Worm (Caenorhabditis elegans) whole organism, L3 larva: ENCODE results near the gene mrpl-36.

Experiments
- R02D3.7 ChIP-seq: fragments of 150-350 bp; optimal IDR thresholded peaks from 2 replicates; lab custom pipeline; 2014; ENCODE audit warnings: missing biosample characterization, missing genetic modification characterization
- ZK546.5 ChIP-seq: sonication (generic microtip); optimal IDR thresholded peaks from 2 replicates; lab custom pipeline; 2017; ENCODE audit warnings: missing biosample characterization, missing genetic modification characterization
- aly-2 ChIP-seq: fragments of 150-350 bp; optimal IDR thresholded peaks from 2 replicates; lab custom pipeline; 2014; ENCODE audit warnings: missing biosample characterization, missing genetic modification characterization
- ama-1 ChIP-seq: fragments of 150-350 bp; optimal IDR thresholded peaks from 2 replicates; lab custom pipeline; 2018
- ceh-16 ChIP-seq: sonication (generic microtip); optimal IDR thresholded peaks from 2 replicates; lab custom pipeline; 2017; ENCODE audit warnings: missing biosample characterization, missing genetic modification characterization
- ceh-28 ChIP-seq: fragments of 150-350 bp; optimal IDR thresholded peaks from 2 replicates; lab custom pipeline; 2014; ENCODE audit warnings: missing biosample characterization, missing genetic modification reagents, missing genetic modification characterization
- ceh-82 ChIP-seq: fragments of 150-350 bp; optimal IDR thresholded peaks from 2 replicates; lab custom pipeline; 2014; ENCODE audit warnings: missing biosample characterization, missing genetic modification characterization
- ceh-9 ChIP-seq: sonication (generic microtip); optimal IDR thresholded peaks from 2 replicates; lab custom pipeline; 2018; ENCODE audit warnings: missing biosample characterization, missing genetic modification characterization
- daf-12 ChIP-seq: fragments of 150-350 bp; optimal IDR thresholded peaks from 2 replicates; lab custom pipeline; 2014; ENCODE audit warnings: missing biosample characterization, missing genetic modification reagents, missing genetic modification characterization
- egl-27 ChIP-seq: sonication (generic microtip); optimal IDR thresholded peaks from 4 replicates; lab custom pipeline; 2017; ENCODE audit warnings: missing biosample characterization, missing genetic modification reagents, missing genetic modification characterization
- egl-5 ChIP-seq: fragments of 150-350 bp; optimal IDR thresholded peaks from 2 replicates; lab custom pipeline; 2017; ENCODE audit warnings: missing biosample characterization, missing genetic modification reagents, missing genetic modification characterization, inconsistent platforms
- elt-1 ChIP-seq: fragments of 150-350 bp; optimal IDR thresholded peaks from 2 replicates; lab custom pipeline; 2014; ENCODE audit warnings: missing biosample characterization, missing genetic modification characterization
- elt-2 ChIP-seq: sonication (generic microtip); optimal IDR thresholded peaks from 2 replicates; lab custom pipeline; 2016; ENCODE audit warnings: missing genetic modification reagents, mild to moderate bottlenecking, missing genetic modification characterization, missing compliant biosample characterization
- elt-3 ChIP-seq, 3 experiments: fragments of 150-350 bp in 1 of 3; sonication (generic microtip) in 2 of 3; optimal IDR thresholded peaks; 2 replicates in 2 of 3; 4 replicates in 1 of 3; lab custom pipeline; 2014 to 2017; ENCODE audit warnings: missing biosample characterization in 3 of 3, missing genetic modification characterization in 3 of 3
- eor-1 ChIP-seq, 2 experiments: fragments of 150-350 bp; optimal IDR thresholded peaks; 2 replicates each; lab custom pipeline; 2014 to 2018; ENCODE audit warnings: missing biosample characterization in 2 of 2, missing genetic modification characterization in 2 of 2
- fkh-10 ChIP-seq: sonication (generic microtip); optimal IDR thresholded peaks from 2 replicates; lab custom pipeline; 2017; ENCODE audit warnings: missing biosample characterization, missing genetic modification reagents, missing genetic modification characterization
- fkh-2 ChIP-seq: fragments of 150-350 bp; optimal IDR thresholded peaks from 2 replicates; lab custom pipeline; 2014; ENCODE audit warnings: missing biosample characterization, missing genetic modification reagents, missing genetic modification characterization
- fos-1 ChIP-seq: fragments of 150-350 bp; optimal IDR thresholded peaks from 2 replicates; lab custom pipeline; 2014; ENCODE audit warnings: missing biosample characterization, missing genetic modification characterization
- hmg-11 ChIP-seq: sonication (generic microtip); optimal IDR thresholded peaks from 2 replicates; lab custom pipeline; 2016; ENCODE audit warnings: missing genetic modification characterization, missing compliant biosample characterization
- jun-1 ChIP-seq: fragments of 150-350 bp; optimal IDR thresholded peaks from 2 replicates; lab custom pipeline; 2014; ENCODE audit warnings: missing biosample characterization, missing genetic modification reagents, missing genetic modification characterization
- lin-15B ChIP-seq: fragments of 150-350 bp; optimal IDR thresholded peaks from 2 replicates; lab custom pipeline; 2014; ENCODE audit warnings: missing biosample characterization, missing genetic modification characterization
- lin-39 ChIP-seq: fragments of 150-350 bp; optimal IDR thresholded peaks from 2 replicates; lab custom pipeline; 2018; ENCODE audit warnings: missing biosample characterization, missing genetic modification reagents, missing genetic modification characterization
- lsy-12 ChIP-seq: sonication (generic microtip); optimal IDR thresholded peaks from 2 replicates; lab custom pipeline; 2016; ENCODE audit warnings: mild to moderate bottlenecking, missing genetic modification characterization, missing compliant biosample characterization
- mdl-1 ChIP-seq: fragments of 150-350 bp; optimal IDR thresholded peaks from 2 replicates; lab custom pipeline; 2014; ENCODE audit warnings: missing biosample characterization, missing genetic modification characterization
- mml-1 ChIP-seq: fragments of 150-350 bp; sonication (generic microtip); optimal IDR thresholded peaks from 3 replicates; lab custom pipeline; 2014; ENCODE audit warnings: missing biosample characterization, missing genetic modification characterization
- nhr-11 ChIP-seq: fragments of 150-350 bp; optimal IDR thresholded peaks from 2 replicates; lab custom pipeline; 2014; ENCODE audit warnings: missing biosample characterization, missing genetic modification characterization
- nhr-12 ChIP-seq: fragments of 150-350 bp; optimal IDR thresholded peaks from 2 replicates; lab custom pipeline; 2014; ENCODE audit warnings: missing biosample characterization, missing genetic modification characterization
- nhr-23 ChIP-seq: fragments of 150-350 bp; optimal IDR thresholded peaks from 2 replicates; lab custom pipeline; 2014; ENCODE audit warnings: missing biosample characterization, missing genetic modification reagents, missing genetic modification characterization
- nhr-237 ChIP-seq: fragments of 150-350 bp; optimal IDR thresholded peaks from 2 replicates; lab custom pipeline; 2014; ENCODE audit warnings: missing biosample characterization, missing genetic modification characterization
- nhr-25 ChIP-seq: sonication (generic microtip); optimal IDR thresholded peaks from 2 replicates; lab custom pipeline; 2017; ENCODE audit warnings: missing biosample characterization, missing genetic modification characterization
- nhr-28 ChIP-seq: fragments of 150-350 bp; optimal IDR thresholded peaks from 2 replicates; lab custom pipeline; 2014; ENCODE audit warnings: missing biosample characterization, missing genetic modification characterization
- nhr-43 ChIP-seq: sonication (generic microtip); optimal IDR thresholded peaks from 2 replicates; lab custom pipeline; 2016; ENCODE audit warnings: mild to moderate bottlenecking, missing genetic modification characterization, missing compliant biosample characterization; ENCODE audit not compliant: poor library complexity, severe bottlenecking
- nhr-67 ChIP-seq: fragments of 150-350 bp; optimal IDR thresholded peaks from 2 replicates; lab custom pipeline; 2014; ENCODE audit warnings: missing biosample characterization, missing genetic modification characterization
- nhr-76 ChIP-seq: fragments of 150-350 bp; sonication (generic microtip); optimal IDR thresholded peaks from 5 replicates; lab custom pipeline; 2014; ENCODE audit warnings: missing biosample characterization, missing genetic modification characterization
- nhr-77 ChIP-seq: fragments of 150-350 bp; optimal IDR thresholded peaks from 2 replicates; lab custom pipeline; 2014; ENCODE audit warnings: missing biosample characterization, missing genetic modification characterization
- pqm-1 ChIP-seq: fragments of 150-350 bp; optimal IDR thresholded peaks from 2 replicates; lab custom pipeline; 2017; ENCODE audit warnings: missing biosample characterization, missing genetic modification characterization, inconsistent platforms
- sea-2 ChIP-seq: fragments of 150-350 bp; sonication (generic microtip); optimal IDR thresholded peaks from 4 replicates; lab custom pipeline; 2014; ENCODE audit warnings: missing biosample characterization, missing genetic modification reagents, missing genetic modification characterization
- skn-1 ChIP-seq: fragments of 150-350 bp; optimal IDR thresholded peaks from 2 replicates; lab custom pipeline; 2014; ENCODE audit warnings: missing biosample characterization, missing genetic modification characterization
- snpc-4 ChIP-seq: fragments of 150-350 bp; optimal IDR thresholded peaks from 2 replicates; lab custom pipeline; 2014; ENCODE audit warnings: missing biosample characterization, missing genetic modification characterization
- tbx-2 ChIP-seq: sonication (generic microtip); optimal IDR thresholded peaks from 2 replicates; lab custom pipeline; 2016; ENCODE audit warnings: mild to moderate bottlenecking, missing genetic modification characterization, missing compliant biosample characterization
- unc-39 ChIP-seq: sonication (generic microtip); optimal IDR thresholded peaks from 4 replicates; lab custom pipeline; 2017; ENCODE audit warnings: missing biosample characterization, missing genetic modification characterization
- unc-62 ChIP-seq: fragments of 150-350 bp; sonication (generic microtip); optimal IDR thresholded peaks from 4 replicates; lab custom pipeline; 2014; ENCODE audit warnings: missing biosample characterization, missing genetic modification reagents, missing genetic modification characterization
- zag-1 ChIP-seq: fragments of 150-350 bp; optimal IDR thresholded peaks from 2 replicates; lab custom pipeline; 2014; ENCODE audit warnings: missing biosample characterization, missing genetic modification characterization
- ztf-11 ChIP-seq: fragments of 150-350 bp; optimal IDR thresholded peaks from 2 replicates; lab custom pipeline; 2014; ENCODE audit warnings: missing biosample characterization, missing genetic modification characterization
- ztf-4 ChIP-seq: fragments of 150-350 bp; optimal IDR thresholded peaks from 2 replicates; lab custom pipeline; 2014; ENCODE audit warnings: missing biosample characterization, missing genetic modification characterization

The mrpl-36 gene

DNA sequence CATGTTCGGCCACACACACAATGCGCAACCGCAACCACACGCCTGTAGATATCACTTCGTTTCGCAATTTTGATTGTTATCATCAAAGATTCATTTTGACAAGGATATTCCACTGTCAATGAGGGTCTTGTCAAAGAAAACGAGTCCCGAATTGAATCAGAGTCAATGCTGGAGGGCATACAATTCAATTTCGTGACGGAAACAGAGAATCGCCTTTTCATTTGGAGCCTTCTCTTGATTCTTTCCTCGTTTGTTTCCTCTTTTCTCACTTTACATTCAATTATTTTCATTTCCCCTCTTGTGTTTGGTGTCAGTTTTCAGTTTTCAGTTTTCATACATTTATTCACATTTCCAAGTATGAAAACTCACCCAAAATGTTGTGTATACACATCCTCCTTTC is 19.4 kb upstream of the mrpl-36 start:
- no peak for TF ChIP-seq ama-1 (lab: Kevin White, UChicago)
- peak; percentile 41 for TF ChIP-seq nhr-23 (tag; lab: Kevin White, UChicago)

DNA sequence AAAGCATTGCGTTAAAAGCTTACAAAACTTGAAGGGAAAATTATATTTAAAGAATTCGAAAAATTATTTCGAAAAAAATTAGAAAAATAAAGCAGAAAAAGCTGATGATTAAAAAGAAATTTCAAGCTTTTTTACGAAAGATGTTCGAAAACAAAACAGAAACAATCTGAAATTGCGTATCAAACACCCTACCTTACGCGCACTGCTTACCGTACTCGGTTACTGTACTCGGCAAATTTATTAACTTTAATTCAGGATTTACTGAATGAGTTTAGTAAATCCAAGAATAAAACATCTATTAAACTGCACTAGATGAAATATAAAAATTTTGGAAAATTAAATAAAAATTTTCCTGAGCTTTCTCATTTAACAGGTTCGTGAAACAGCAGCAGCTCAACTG is 14.6 kb upstream of the mrpl-36 start:
- no peak for TF ChIP-seq nhr-11 (tag; lab: Kevin White, UChicago)
- no peak for TF ChIP-seq elt-1 (tag; lab: Kevin White, UChicago)
- TF ChIP-seq ceh-28 (tag; lab: Kevin White, UChicago), result no peak
- TF ChIP-seq fkh-2 (tag; lab: Kevin White, UChicago), result no peak
- no peak for TF ChIP-seq nhr-76 (tag; lab: Kevin White, UChicago)
- TF ChIP-seq nhr-25 (tag; lab: Kevin White, UChicago), result no peak
- no peak for TF ChIP-seq tbx-2 (tag; lab: Kevin White, UChicago)
- no peak for TF ChIP-seq nhr-43 (tag; lab: Kevin White, UChicago)
- TF ChIP-seq ztf-11 (tag; lab: Kevin White, UChicago), result no peak
- TF ChIP-seq skn-1 (tag; lab: Kevin White, UChicago), result no peak
- TF ChIP-seq zag-1 (tag; lab: Kevin White, UChicago), result no peak
- TF ChIP-seq fos-1, result no peak
- no peak for TF ChIP-seq ceh-16 (tag; lab: Kevin White, UChicago)
- no peak for TF ChIP-seq fkh-10 (GFP tag; lab: Kevin White, UChicago)
- no peak for TF ChIP-seq daf-12
- no peak for TF ChIP-seq ama-1 (lab: Kevin White, UChicago)
- TF ChIP-seq nhr-12 (tag; lab: Kevin White, UChicago), result no peak
- TF ChIP-seq nhr-67 (tag; lab: Kevin White, UChicago), result no peak
- no peak for TF ChIP-seq pqm-1 (tag; lab: Kevin White, UChicago)
- no peak for TF ChIP-seq nhr-28 (tag; lab: Kevin White, UChicago)

DNA sequence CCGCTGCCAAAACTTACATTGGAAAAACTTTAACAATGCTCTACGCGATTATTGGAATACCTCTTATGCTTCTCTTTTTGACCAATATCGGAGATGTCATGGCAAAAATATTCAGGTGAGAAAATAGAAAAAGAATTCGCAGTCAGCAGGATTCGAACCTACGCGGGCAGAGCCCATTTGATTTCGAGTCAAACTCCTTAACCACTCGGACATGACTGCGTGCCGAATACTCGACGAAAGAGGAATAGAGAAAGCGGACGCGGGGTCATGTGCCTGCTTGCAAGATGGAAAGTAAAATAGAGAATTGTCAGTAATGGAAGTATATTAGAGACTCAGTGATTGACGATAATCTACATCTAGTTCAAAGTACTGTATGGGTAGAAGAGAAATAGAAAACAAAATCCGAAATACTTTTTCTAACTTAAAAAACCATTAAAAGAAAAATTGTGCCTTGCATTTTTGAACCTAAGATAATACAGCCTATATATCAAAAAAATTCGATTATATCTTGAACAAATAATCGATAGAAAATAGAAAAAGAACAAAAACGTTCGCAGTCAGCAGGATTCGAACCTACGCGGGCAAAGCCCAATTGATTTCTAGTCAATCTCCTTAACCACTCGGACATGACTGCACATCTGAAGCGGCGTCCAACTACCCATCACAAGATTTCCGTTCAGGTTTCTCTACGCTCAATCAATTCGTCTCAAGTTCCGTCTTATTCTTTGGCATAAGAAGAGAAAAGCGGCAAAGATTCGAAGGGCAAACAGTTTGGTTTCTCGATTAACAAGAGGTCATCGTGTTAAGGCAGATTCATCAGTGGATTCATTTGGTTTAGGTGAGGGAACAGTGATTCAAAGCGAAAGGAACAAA is 13.8 kb upstream of the mrpl-36 start:
- TF ChIP-seq egl-5 (tag; lab: Kevin White, UChicago), result peak; percentile 62
- peak; percentile 10 for TF ChIP-seq lin-15B
- TF ChIP-seq mdl-1, result no peak
- TF ChIP-seq nhr-23 (tag; lab: Kevin White, UChicago), result no peak
- no peak for TF ChIP-seq sea-2 (GFP tag; lab: Kevin White, UChicago)
- peak; percentile 36 for TF ChIP-seq elt-2
- no peak for TF ChIP-seq ama-1 (lab: Kevin White, UChicago)
- TF ChIP-seq fkh-2 (tag; lab: Kevin White, UChicago), result no peak
- TF ChIP-seq ZK546.5 (tag; lab: Kevin White, UChicago), result no peak
- TF ChIP-seq ztf-11 (tag; lab: Kevin White, UChicago), result no peak
- TF ChIP-seq pqm-1 (tag; lab: Kevin White, UChicago), result peak; percentile 15
- TF ChIP-seq hmg-11 (tag; lab: Kevin White, UChicago), result peak; percentile 53
- TF ChIP-seq nhr-28 (tag; lab: Kevin White, UChicago), result no peak
- TF ChIP-seq ceh-82 (tag; lab: Kevin White, UChicago), result peak; percentile 4
- no peak for TF ChIP-seq aly-2
- TF ChIP-seq nhr-67 (tag; lab: Kevin White, UChicago), result no peak
- TF ChIP-seq R02D3.7 (tag; lab: Kevin White, UChicago), result no peak
- TF ChIP-seq nhr-76 (tag; lab: Kevin White, UChicago), result no peak
- TF ChIP-seq ceh-9 (tag; lab: Kevin White, UChicago), result no peak
- no peak for TF ChIP-seq nhr-237
- no peak for TF ChIP-seq unc-39
- TF ChIP-seq ceh-28 (tag; lab: Kevin White, UChicago), result no peak
- no peak for TF ChIP-seq unc-62 (GFP tag; lab: Kevin White, UChicago)
- no peak for TF ChIP-seq mml-1
- peak; percentile 58 for TF ChIP-seq lin-39 (tag; lab: Kevin White, UChicago)
- TF ChIP-seq fos-1, result no peak
- TF ChIP-seq nhr-77 (tag; lab: Kevin White, UChicago), result no peak
- TF ChIP-seq elt-3 (tag; optimal IDR thresholded peaks at IDR 0.05; lab: Kevin White, UChicago), result peak in 1 of 3 experiments; percentile 38
- peak; percentile 26 for TF ChIP-seq nhr-43 (tag; lab: Kevin White, UChicago)
- peak; percentile 20 for TF ChIP-seq tbx-2 (tag; lab: Kevin White, UChicago)
- no peak for TF ChIP-seq zag-1 (tag; lab: Kevin White, UChicago)
- peak; percentile 71 for TF ChIP-seq jun-1 (tag; lab: Kevin White, UChicago)
- no peak for TF ChIP-seq fkh-10 (GFP tag; lab: Kevin White, UChicago)
- no peak for TF ChIP-seq daf-12
- TF ChIP-seq skn-1 (tag; lab: Kevin White, UChicago), result peak; percentile 46
- no peak for TF ChIP-seq eor-1 (tag; optimal IDR thresholded peaks at IDR 0.05; lab: Kevin White, UChicago)
- TF ChIP-seq egl-27 (tag; lab: Kevin White, UChicago), result no peak
- TF ChIP-seq lsy-12 (tag; lab: Kevin White, UChicago), result peak; percentile 72
- no peak for TF ChIP-seq elt-1 (tag; lab: Kevin White, UChicago)
- TF ChIP-seq nhr-12 (tag; lab: Kevin White, UChicago), result no peak
- TF ChIP-seq nhr-25 (tag; lab: Kevin White, UChicago), result peak; percentile 19
- TF ChIP-seq ceh-16 (tag; lab: Kevin White, UChicago), result no peak
- no peak for TF ChIP-seq ztf-4 (tag; lab: Kevin White, UChicago)
- TF ChIP-seq snpc-4 (tag; lab: Kevin White, UChicago), result peak; percentile 9
